Worm (Caenorhabditis elegans): ENCODE results near the gene nmr-2.
A peak's percentile ranks its signal among the peaks of the same experiment; 100 is the strongest.
"Not testable (repeated sequence)": the region's sequence is repeated elsewhere in the genome, so short reads cannot be mapped to it uniquely, and the experiment has no call there.

The nmr-2 gene

ce11 chrV:15036769-15037168 is 25.3 kb upstream of the nmr-2 start, which contains the start of gene melo-3:
Gene melo-3, minus strand, starts transcription at chrV:15036869.
- TF ChIP-seq snpc-4 (tag; optimal IDR thresholded peaks at IDR 0.05); ceh-39 (tag; optimal IDR thresholded peaks at IDR 0.05); ces-1 (GFP tag; optimal IDR thresholded peaks at IDR 0.05): not testable (repeated sequence)

DNA sequence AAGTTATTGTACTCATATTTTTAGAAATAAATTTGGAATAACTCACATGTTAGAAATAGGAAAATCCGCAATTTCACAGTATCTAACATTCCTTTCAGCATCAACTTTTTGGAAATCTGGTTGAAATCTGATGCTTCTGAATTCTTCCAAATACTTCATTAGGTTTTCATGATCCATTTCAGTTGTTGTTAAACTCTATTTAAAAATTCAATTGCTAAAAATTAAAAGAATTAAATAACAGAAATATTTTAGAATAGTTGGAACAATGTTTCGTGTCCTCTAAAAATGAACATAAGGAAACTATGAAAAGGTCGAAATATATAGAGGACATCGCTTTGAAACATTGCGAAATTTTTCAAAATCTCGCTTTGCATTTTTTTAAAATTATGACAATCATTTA is 19.9 kb upstream of the nmr-2 start, which contains the start of gene cng-1:
TSS of gene cng-1 (minus strand) at position 101 of the 400 bp plus-strand sequence.
- not testable (repeated sequence) for TF ChIP-seq lin-13, unc-39, nhr-2 (tag; optimal IDR thresholded peaks at IDR 0.05)

ce11 chrV:15028896-15029519 is 17.5 kb upstream of the nmr-2 start, which contains the start of gene F14H8.8:
Gene F14H8.8, plus strand, starts transcription at chrV:15029469.
- TF ChIP-seq ceh-39 (tag; optimal IDR thresholded peaks at IDR 0.05) (peak; percentile 36), bed-3 (GFP tag; optimal IDR thresholded peaks at IDR 0.05) (no peak), nhr-2 (tag; optimal IDR thresholded peaks at IDR 0.05) (peak; percentile 2), ceh-43 (GFP tag; optimal IDR thresholded peaks at IDR 0.05) (peak; percentile 35), drap-1 (GFP tag; optimal IDR thresholded peaks at IDR 0.05) (peak; percentile 61), mep-1 (tag; optimal IDR thresholded peaks at IDR 0.05) (peak; percentile 28)

- TF ChIP-seq mab-5 (tag; optimal IDR thresholded peaks at IDR 0.05), result no peak
- no peak for TF ChIP-seq elt-1 (tag; optimal IDR thresholded peaks at IDR 0.05; ENCODE audit: borderline replicate concordance, insufficient read depth)
- TF ChIP-seq drap-1 (GFP tag; optimal IDR thresholded peaks at IDR 0.05), result no peak
These were observed 12.1 kb upstream of the nmr-2 start, which contains the start of gene F14H8.4 for ce11 chrV:15023544-15023943. Gene F14H8.4, plus strand, starts transcription at chrV:15023844.

DNA sequence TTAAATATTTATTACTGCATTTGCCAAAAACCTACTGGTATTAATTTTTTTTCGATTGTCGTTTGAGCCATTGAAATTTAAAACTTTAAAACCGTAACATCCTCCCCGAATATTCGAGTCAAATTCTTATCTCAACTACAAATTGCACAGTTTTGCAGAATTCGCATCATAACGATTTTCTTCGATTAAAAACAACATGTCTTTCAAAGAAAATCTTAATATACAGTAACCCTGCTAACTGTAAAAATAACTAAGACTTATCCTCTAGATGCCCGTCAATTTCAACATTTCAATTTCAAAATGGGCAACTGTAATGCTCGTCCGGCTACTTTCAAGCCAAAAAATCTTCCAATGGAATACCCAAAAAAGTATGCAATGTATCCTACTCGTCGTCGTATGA is 9.3 kb upstream of the nmr-2 start, which contains the start of gene F14H8.5:
TSS of gene F14H8.5 (plus strand) at position 301 of the 400 bp plus-strand sequence.
- TF ChIP-seq unc-39 (tag; optimal IDR thresholded peaks at IDR 0.05) (no peak), nhr-28 (tag; optimal IDR thresholded peaks at IDR 0.05) (no peak), zip-8 (tag; optimal IDR thresholded peaks at IDR 0.05) (no peak), flh-1 (GFP tag; optimal IDR thresholded peaks at IDR 0.05) (no peak), ztf-11 (tag; optimal IDR thresholded peaks at IDR 0.05) (no peak), lin-13 (tag; optimal IDR thresholded peaks at IDR 0.05) (no peak), bed-3 (GFP tag; optimal IDR thresholded peaks at IDR 0.05) (no peak), nhr-12 (tag; optimal IDR thresholded peaks at IDR 0.05) (no peak), blmp-1 (tag; optimal IDR thresholded peaks at IDR 0.05) (no peak), nhr-76 (tag; optimal IDR thresholded peaks at IDR 0.05) (no peak), unc-62 (GFP tag; optimal IDR thresholded peaks at IDR 0.05) (no peak), ceh-39 (tag; optimal IDR thresholded peaks at IDR 0.05) (no peak), nhr-2 (tag; optimal IDR thresholded peaks at IDR 0.05) (no peak), ces-1 (GFP tag; optimal IDR thresholded peaks at IDR 0.05) (no peak)

DNA sequence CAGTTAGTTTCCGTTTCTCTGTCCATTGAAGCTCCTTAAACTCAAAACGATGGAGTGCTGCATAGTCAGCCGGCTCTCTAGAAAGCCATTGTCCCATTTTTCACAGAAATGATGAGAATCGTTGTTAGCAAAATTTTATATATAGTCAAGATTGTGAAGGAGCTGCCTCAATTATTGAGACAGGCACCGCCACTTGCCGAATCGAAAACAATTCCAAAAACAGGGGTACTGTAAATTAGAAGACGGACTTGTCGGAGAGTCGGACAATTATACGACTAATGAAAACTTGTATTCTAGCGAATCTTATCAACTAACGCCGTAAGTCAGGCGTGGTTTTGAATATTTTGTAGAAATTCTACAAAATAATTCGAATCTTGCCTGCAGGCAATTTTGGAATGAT is 8.8 kb upstream of the nmr-2 start, which contains the start of gene F14H8.2:
TSS of gene F14H8.2 (minus strand) at position 101 of the 400 bp plus-strand sequence.
- TF ChIP-seq mls-2 (tag; optimal IDR thresholded peaks at IDR 0.05), result no peak
- no peak for TF ChIP-seq nhr-237 (tag; optimal IDR thresholded peaks at IDR 0.05)
- TF ChIP-seq nhr-76 (tag; optimal IDR thresholded peaks at IDR 0.05), result no peak
- TF ChIP-seq unc-39 (tag; optimal IDR thresholded peaks at IDR 0.05), result no peak
- TF ChIP-seq cnd-1 (tag; optimal IDR thresholded peaks at IDR 0.05), result no peak
- no peak for TF ChIP-seq sptf-1 (tag; optimal IDR thresholded peaks at IDR 0.05)

DNA sequence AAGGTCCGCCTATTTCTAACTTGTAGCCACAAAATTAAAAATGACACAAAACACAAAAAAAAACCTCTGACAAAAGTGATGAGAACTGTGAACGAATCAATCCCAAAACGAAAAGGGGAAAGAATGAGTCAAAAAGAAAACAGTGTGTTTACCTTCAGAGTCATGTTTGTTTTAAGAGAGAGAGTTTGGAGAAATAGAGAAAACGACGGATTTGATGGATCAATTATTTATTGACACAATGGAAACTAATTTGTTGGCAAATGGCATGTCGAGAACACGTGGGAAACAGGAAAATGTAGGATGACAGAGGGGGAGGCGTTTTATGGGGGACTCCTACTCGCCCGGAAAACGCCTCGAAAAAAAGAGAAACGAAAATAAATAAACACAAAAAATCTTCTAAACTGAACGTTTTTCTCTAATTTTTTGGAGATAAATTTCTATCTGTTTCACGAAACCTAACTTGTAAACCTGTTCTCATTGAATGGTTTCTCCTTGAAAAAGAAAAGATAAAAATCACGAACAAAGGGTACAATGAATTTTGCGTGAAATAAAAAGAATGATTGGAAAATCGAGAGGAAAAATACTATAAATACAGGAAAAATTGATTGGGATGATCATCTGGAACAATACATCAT is 5.5 kb upstream of the nmr-2 start:
- no peak for TF ChIP-seq elt-3 (tag; optimal IDR thresholded peaks at IDR 0.05)

All from whole organism, mixed stage, embryonic.